Worm (Caenorhabditis elegans): ENCODE results near the gene ptr-20.

The ptr-20 gene

DNA sequence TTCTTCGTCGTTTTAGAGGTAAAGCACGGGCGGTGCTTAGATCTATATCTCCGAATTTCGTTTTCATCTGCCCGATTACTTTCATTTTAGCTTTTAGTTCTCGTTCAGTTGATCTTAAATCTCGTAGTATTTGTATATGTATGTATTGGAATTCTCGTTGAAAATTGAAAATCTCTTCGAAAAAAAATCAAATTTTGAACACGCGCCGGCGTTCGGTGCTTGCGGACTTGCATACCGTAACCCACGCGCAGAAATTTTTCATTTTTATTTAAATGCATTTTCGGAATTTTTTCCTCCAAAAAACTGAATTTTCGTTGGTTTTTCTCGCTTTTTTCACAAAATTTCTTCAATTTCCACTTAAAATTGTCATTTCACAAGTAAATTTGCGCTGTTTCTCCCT is 50.2 kb downstream of the ptr-20 start (continued):
- TF ChIP-seq arid-1 (GFP tag; conservative IDR thresholded peaks at IDR 0.05) (no peak), ama-1 (optimal IDR thresholded peaks at IDR 0.05) (no peak), nhr-77 (tag; optimal IDR thresholded peaks at IDR 0.05) (peak; percentile 3), hlh-11 (tag; optimal IDR thresholded peaks at IDR 0.05) (no peak), mdl-1 (tag; optimal IDR thresholded peaks at IDR 0.05) (no peak), egl-43 (GFP tag; IDR thresholded peaks at IDR 0.05) (no peak), mxl-3 (GFP tag; optimal IDR thresholded peaks at IDR 0.05) (no peak)

DNA sequence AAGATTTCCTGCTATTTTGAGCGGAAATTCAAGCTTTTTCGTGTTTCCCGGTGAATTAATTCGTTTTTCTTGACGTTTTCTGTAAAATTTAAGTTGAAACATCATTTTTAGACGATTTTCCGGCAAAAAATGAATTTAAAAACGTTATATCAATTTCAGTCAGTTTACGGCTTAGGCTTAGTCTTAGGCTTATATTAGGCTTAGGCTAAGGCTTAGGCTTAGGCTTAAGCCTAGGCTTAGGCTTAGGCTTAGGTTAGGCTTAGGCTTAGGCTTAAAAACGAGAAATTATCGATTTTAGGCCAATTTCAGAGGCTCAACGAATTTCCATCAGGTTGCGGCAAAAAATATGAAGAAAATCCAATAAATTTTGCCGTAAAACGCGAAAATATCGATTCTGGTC is 50.9 kb downstream of the ptr-20 start:
- TF ChIP-seq attf-4 (tag; optimal IDR thresholded peaks at IDR 0.05) (no peak), egl-43 (GFP tag; IDR thresholded peaks at IDR 0.05) (no peak), lsy-2 (tag; optimal IDR thresholded peaks at IDR 0.05) (no peak), zip-11 (GFP tag; IDR thresholded peaks at IDR 0.05) (no peak), madf-5 (GFP tag; IDR thresholded peaks at IDR 0.05) (no peak), nhr-42 (GFP tag; IDR thresholded peaks at IDR 0.05) (no peak), ZK546.5 (tag; optimal IDR thresholded peaks at IDR 0.05) (no peak), set-16 (GFP tag; IDR thresholded peaks at IDR 0.05) (no peak)

- TF ChIP-seq nhr-28 (tag; optimal IDR thresholded peaks at IDR 0.05) (no peak), mes-2 (tag; optimal IDR thresholded peaks at IDR 0.05; ENCODE audit: poor library complexity, severe bottlenecking) (peak; percentile 31), spr-3 (GFP tag; optimal IDR thresholded peaks at IDR 0.05) (no peak), pha-4 (GFP tag; IDR thresholded peaks at IDR 0.05) (no peak), pha-4 (tag; optimal IDR thresholded peaks at IDR 0.05) (no peak), ctbp-1 (GFP tag; IDR thresholded peaks at IDR 0.05) (no peak), zag-1 (tag; optimal IDR thresholded peaks at IDR 0.05) (no peak), egl-43 (GFP tag; IDR thresholded peaks at IDR 0.05) (0 out of 2 replicates have a peak, but pooled peaks have one; percentile 48), unc-130 (GFP tag; optimal IDR thresholded peaks at IDR 0.05) (no peak), nhr-237 (tag; optimal IDR thresholded peaks at IDR 0.05) (no peak), hlh-30 (tag; optimal IDR thresholded peaks at IDR 0.05; ENCODE audit: insufficient read depth) (peak; percentile 80), ces-1 (GFP tag; optimal IDR thresholded peaks at IDR 0.05) (no peak), pqm-1 (tag; optimal IDR thresholded peaks at IDR 0.05) (no peak), cey-2 (tag; optimal IDR thresholded peaks at IDR 0.05; ENCODE audit: borderline replicate concordance, insufficient read depth) (no peak), ama-1 (optimal IDR thresholded peaks at IDR 0.05) (no peak), egl-27 (tag; optimal IDR thresholded peaks at IDR 0.05) (no peak), mxl-3 (GFP tag; optimal IDR thresholded peaks at IDR 0.05) (no peak), F26F4.8 (GFP tag; conservative IDR thresholded peaks at IDR 0.05) (no peak), ztf-11 (tag; optimal IDR thresholded peaks at IDR 0.05) (no peak), php-3 (GFP tag; IDR thresholded peaks at IDR 0.05) (no peak), nhr-11 (tag; optimal IDR thresholded peaks at IDR 0.05) (no peak), ceh-28 (tag; optimal IDR thresholded peaks at IDR 0.05) (no peak)
Measured at ce11 chrII:15209309-15209708, 51.3 kb downstream of the ptr-20 start.

DNA sequence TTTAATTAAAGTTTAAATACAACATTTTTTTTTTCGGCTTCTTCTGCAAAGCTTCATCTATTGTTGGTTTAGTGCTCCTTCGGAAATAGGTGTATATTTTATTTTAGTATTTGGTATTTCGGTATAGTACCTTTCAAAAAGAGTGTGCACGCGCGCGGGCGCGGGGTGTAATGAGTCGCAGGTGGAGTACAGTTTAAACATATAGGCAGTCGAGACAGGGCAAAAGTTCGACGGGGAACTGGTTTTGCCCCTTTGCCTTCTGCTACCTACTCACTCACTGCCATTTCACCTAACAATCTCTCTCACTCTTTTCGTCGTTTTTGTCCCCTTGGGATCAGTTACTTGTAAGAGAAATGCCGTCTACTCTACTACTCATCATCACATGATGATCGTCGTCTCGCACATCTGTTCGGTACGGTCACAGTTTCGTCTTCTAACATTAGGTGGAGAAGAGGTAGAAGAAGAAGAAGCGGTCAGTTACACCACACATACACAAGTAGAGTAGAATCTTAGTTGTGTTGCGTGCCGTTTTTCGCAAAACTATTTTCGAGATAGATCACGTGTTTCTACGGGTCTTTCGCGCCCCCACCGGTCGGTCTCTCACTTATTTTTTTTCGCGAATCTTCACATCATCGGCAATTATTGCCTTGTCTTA is 54.4 kb downstream of the ptr-20 start:
- TF ChIP-seq nhr-11 (tag; optimal IDR thresholded peaks at IDR 0.05) (no peak), unc-62 (GFP tag; optimal IDR thresholded peaks at IDR 0.05 in 1 of 2) (peak in 1 of 2 experiments; percentile 89), unc-62 (tag; optimal IDR thresholded peaks at IDR 0.05) (no peak), nhr-77 (tag; optimal IDR thresholded peaks at IDR 0.05) (no peak), R02D3.7 (tag; optimal IDR thresholded peaks at IDR 0.05) (no peak), ces-1 (GFP tag; optimal IDR thresholded peaks at IDR 0.05) (no peak), Y75B8A.6 (GFP tag; IDR thresholded peaks at IDR 0.05) (no peak), nhr-28 (tag; optimal IDR thresholded peaks at IDR 0.05) (peak; percentile 61), F44E2.7 (GFP tag; IDR thresholded peaks at IDR 0.05) (no peak), mep-1 (tag; optimal IDR thresholded peaks at IDR 0.05) (peak; percentile 54), hlh-30 (tag; optimal IDR thresholded peaks at IDR 0.05; ENCODE audit: insufficient read depth) (peak; percentile 71), sdz-12 (GFP tag; optimal IDR thresholded peaks at IDR 0.05) (no peak), daf-8 (GFP tag; IDR thresholded peaks at IDR 0.05) (no peak), nhr-42 (GFP tag; IDR thresholded peaks at IDR 0.05) (no peak; the same call in 1 of the 2 replicates), nhr-111 (GFP tag; optimal IDR thresholded peaks at IDR 0.05) (no peak), F26F4.8 (GFP tag; conservative IDR thresholded peaks at IDR 0.05) (no peak), tag-97 (GFP tag; IDR thresholded peaks at IDR 0.05) (no peak), ama-1 (optimal IDR thresholded peaks at IDR 0.05) (peak; percentile 76), hlh-11 (tag; optimal IDR thresholded peaks at IDR 0.05) (peak; percentile 63), jun-1 (tag; optimal IDR thresholded peaks at IDR 0.05) (no peak), mdl-1 (tag; optimal IDR thresholded peaks at IDR 0.05) (peak in 1 of 2 experiments; percentile 28), nhr-25 (tag; optimal IDR thresholded peaks at IDR 0.05; ENCODE audit: borderline replicate concordance, insufficient read depth) (peak; percentile 27)

Measured in whole organism, L4 larva.